Worm (Caenorhabditis elegans) whole organism, young adult: ENCODE data around the gene srt-55.

Experiments used
- akir-1 ChIP-seq: fragments of 200-800 bp; sonication (Bioruptor generic); optimal IDR thresholded peaks from 2 replicates; lab custom pipeline; 2018; ENCODE audit warnings: mild to moderate bottlenecking, missing genetic modification characterization, moderate library complexity, missing compliant biosample characterization
- lin-54 ChIP-seq: fragments of 200-800 bp; sonication (Bioruptor generic); optimal IDR thresholded peaks from 2 replicates; lab custom pipeline; 2018; ENCODE audit warnings: mild to moderate bottlenecking, missing genetic modification characterization, missing compliant biosample characterization

- TF ChIP-seq akir-1 (GFP tag; lab: Kevin White, UChicago) (no peak), lin-54 (GFP tag; lab: Kevin White, UChicago) (no peak)
Observed at ce11 chrIII:10118818-10119217, 12.5 kb upstream of the srt-55 start, which contains the start of gene ZK1128.3.
